Worm (Caenorhabditis elegans) whole organism, L4 larva: Measurements from ENCODE around the gene eef-1A.2.

Experiments used
- egl-27 ChIP-seq: sonication (generic microtip); optimal IDR thresholded peaks from 3 replicates; lab custom pipeline; 2017; ENCODE audit warnings: missing biosample characterization, missing genetic modification reagents, missing genetic modification characterization
- snpc-4 ChIP-seq: fragments of 150-350 bp; optimal IDR thresholded peaks from 2 replicates; lab custom pipeline; 2014; ENCODE audit warnings: missing biosample characterization, missing genetic modification characterization

DNA sequence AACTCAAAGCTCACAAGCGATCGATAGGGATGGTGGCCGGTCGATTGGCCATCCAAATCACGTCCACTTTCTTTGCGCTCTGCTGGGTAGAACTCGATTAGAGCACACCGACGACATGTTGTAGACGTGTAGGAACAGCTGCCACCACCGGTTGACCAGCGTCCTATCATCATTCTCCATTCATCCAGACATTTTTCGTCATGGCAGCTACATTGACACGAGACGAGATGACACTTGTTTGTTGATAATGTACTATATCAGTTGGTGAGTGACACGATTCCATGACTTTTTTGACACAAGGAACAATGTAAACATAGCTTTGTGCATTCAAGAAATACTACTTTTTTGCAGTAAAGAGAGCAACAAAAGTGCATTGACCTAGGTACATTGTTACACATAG, 43.0 kb downstream of the eef-1A.2 start:
- TF ChIP-seq snpc-4 (tag; lab: Kevin White, UChicago) (no peak), egl-27 (tag; lab: Kevin White, UChicago) (no peak)
